Fruit fly (Drosophila melanogaster): ENCODE data around the gene nan.

nan gene

DNA sequence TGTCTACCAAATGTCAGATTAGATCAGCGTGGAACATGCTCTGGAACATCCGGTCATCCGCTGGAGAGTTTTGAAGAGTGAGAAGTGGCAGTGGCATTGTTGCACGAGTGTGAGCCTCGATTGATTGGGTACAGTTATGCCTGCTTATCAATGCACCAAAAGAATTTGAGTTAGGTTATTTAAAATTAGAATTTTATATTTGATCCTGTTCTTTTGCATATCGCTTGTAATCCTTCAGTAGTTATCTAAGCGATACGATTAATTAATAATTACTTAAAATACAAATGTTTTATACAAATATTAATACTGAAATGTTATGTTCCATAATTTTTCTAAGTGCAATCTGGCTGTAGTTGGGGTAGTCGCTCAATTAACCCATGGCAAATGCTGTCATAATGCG lies 36.8 kb downstream of the nan start:
- no peak for TF ChIP-seq tj (GFP tag; optimal IDR thresholded peaks at IDR 0.05)

DNA sequence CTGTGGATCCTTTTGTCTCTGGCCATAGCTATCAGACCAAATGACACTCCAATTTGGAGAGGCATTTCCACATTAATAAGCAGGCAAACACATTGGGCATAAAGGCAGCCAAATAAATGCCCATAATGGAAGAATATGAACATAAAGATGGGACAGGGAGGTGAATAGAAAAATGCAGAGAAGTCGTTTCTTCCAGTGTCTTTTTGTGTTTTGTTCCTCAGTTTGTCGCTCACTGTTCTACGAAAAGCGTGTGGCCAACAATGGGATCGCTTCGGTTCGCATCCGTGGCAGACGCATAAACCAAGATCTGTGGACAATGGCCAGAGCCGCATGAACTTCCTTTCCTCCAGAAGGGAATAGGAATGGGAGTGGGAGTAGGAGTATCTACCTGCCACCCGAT lies 38.0 kb downstream of the nan start:
- TF ChIP-seq pad (GFP tag; optimal IDR thresholded peaks at IDR 0.05) (no peak), Clk (GFP tag; optimal IDR thresholded peaks at IDR 0.05) (no peak), toe (GFP tag; optimal IDR thresholded peaks at IDR 0.05) (no peak), Mnt (GFP tag; optimal IDR thresholded peaks at IDR 0.05) (no peak), CG11617 (GFP tag; optimal IDR thresholded peaks at IDR 0.05) (no peak), CG12768 (GFP tag; optimal IDR thresholded peaks at IDR 0.05) (no peak), CG7101 (tag; optimal IDR thresholded peaks at IDR 0.05) (no peak), kay (GFP tag; ENCODE audit: borderline replicate concordance) (no peak), CG7045 (GFP tag; optimal IDR thresholded peaks at IDR 0.05) (no peak), cnc (optimal IDR thresholded peaks at IDR 0.05) (no peak), CG14711 (tag; optimal IDR thresholded peaks at IDR 0.05) (no peak), CG5204 (GFP tag; optimal IDR thresholded peaks at IDR 0.05) (no peak), CG33017 (tag; optimal IDR thresholded peaks at IDR 0.05) (no peak), tj (GFP tag; optimal IDR thresholded peaks at IDR 0.05) (no peak), CG1620 (GFP tag; optimal IDR thresholded peaks at IDR 0.05) (no peak), Crg-1 (GFP tag; optimal IDR thresholded peaks at IDR 0.05) (no peak), cic (GFP tag; optimal IDR thresholded peaks at IDR 0.05) (no peak), bab1 (GFP tag; optimal IDR thresholded peaks at IDR 0.05) (no peak)

DNA sequence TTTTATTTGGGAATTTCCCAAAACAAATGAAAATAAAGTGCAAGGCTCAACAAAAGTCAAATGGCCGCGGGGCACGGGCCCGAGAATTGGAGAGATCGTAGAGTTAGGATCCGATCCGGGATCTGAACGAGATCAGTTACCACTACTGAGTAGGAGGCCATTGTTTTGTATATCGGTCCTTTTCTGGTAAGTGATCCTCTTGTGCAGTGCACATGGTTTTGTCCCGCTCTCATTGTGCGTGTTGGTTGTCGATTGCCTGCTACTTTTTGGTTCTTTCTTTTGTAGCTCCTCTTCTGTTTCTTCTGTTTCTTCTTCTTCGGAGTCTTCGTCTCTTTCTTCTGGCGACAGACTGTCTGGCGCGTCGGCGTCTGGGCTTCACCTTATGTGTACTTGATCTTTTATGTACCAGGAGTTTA lies 39.3 kb downstream of the nan start:
- TF ChIP-seq Crg-1 (GFP tag; optimal IDR thresholded peaks at IDR 0.05) (no peak), toe (GFP tag; optimal IDR thresholded peaks at IDR 0.05) (no peak), kay (GFP tag; ENCODE audit: borderline replicate concordance) (no peak), CG11617 (GFP tag; optimal IDR thresholded peaks at IDR 0.05) (no peak), CG12768 (GFP tag; optimal IDR thresholded peaks at IDR 0.05) (no peak), CG7045 (GFP tag; optimal IDR thresholded peaks at IDR 0.05) (no peak), cic (GFP tag; optimal IDR thresholded peaks at IDR 0.05) (no peak), CG14711 (tag; optimal IDR thresholded peaks at IDR 0.05) (no peak), Clk (GFP tag; optimal IDR thresholded peaks at IDR 0.05) (no peak), pad (GFP tag; optimal IDR thresholded peaks at IDR 0.05) (no peak), Hr96 (GFP tag; optimal IDR thresholded peaks at IDR 0.05) (no peak), CG5204 (GFP tag; optimal IDR thresholded peaks at IDR 0.05) (no peak), Mnt (GFP tag; optimal IDR thresholded peaks at IDR 0.05) (no peak), tj (GFP tag; optimal IDR thresholded peaks at IDR 0.05) (no peak), CG7101 (tag; optimal IDR thresholded peaks at IDR 0.05) (no peak), bab1 (GFP tag; optimal IDR thresholded peaks at IDR 0.05) (no peak), CG33017 (tag; optimal IDR thresholded peaks at IDR 0.05) (no peak), ovo (GFP tag; optimal IDR thresholded peaks at IDR 0.05) (no peak), CG1620 (GFP tag; optimal IDR thresholded peaks at IDR 0.05) (no peak), cnc (optimal IDR thresholded peaks at IDR 0.05) (no peak)

- TF ChIP-seq toe (GFP tag; optimal IDR thresholded peaks at IDR 0.05), result no peak
- no peak for TF ChIP-seq pad (GFP tag; optimal IDR thresholded peaks at IDR 0.05)
- TF ChIP-seq tj (GFP tag; optimal IDR thresholded peaks at IDR 0.05), result no peak
- no peak for TF ChIP-seq cnc (optimal IDR thresholded peaks at IDR 0.05)
- no peak for TF ChIP-seq Hr96 (GFP tag; optimal IDR thresholded peaks at IDR 0.05)
- TF ChIP-seq CG5204 (GFP tag; optimal IDR thresholded peaks at IDR 0.05), result no peak
- no peak for TF ChIP-seq CG7101 (tag; optimal IDR thresholded peaks at IDR 0.05)
- no peak for TF ChIP-seq CG1620 (GFP tag; optimal IDR thresholded peaks at IDR 0.05)
- TF ChIP-seq Crg-1 (GFP tag; optimal IDR thresholded peaks at IDR 0.05), result no peak
- TF ChIP-seq cic (GFP tag; optimal IDR thresholded peaks at IDR 0.05), result no peak
Observed at dm6 chr3L:14146386-14146785, 43.1 kb downstream of the nan start.

dm6 chr3L:14145666-14146314 lies 43.7 kb downstream of the nan start:
- TF ChIP-seq CG14711 (tag; optimal IDR thresholded peaks at IDR 0.05) (no peak), ovo (GFP tag; optimal IDR thresholded peaks at IDR 0.05) (no peak), tj (GFP tag; optimal IDR thresholded peaks at IDR 0.05) (no peak), CG12768 (GFP tag; optimal IDR thresholded peaks at IDR 0.05) (no peak), CG7101 (tag; optimal IDR thresholded peaks at IDR 0.05) (no peak), Mnt (GFP tag; optimal IDR thresholded peaks at IDR 0.05) (no peak), CG5204 (GFP tag; optimal IDR thresholded peaks at IDR 0.05) (no peak), CG33017 (tag; optimal IDR thresholded peaks at IDR 0.05) (no peak), bab1 (GFP tag; optimal IDR thresholded peaks at IDR 0.05) (no peak), CG7045 (GFP tag; optimal IDR thresholded peaks at IDR 0.05) (no peak), cnc (optimal IDR thresholded peaks at IDR 0.05) (no peak), cic (GFP tag; optimal IDR thresholded peaks at IDR 0.05) (no peak)
